Fruit fly (Drosophila melanogaster) whole organism, adult: Measurements from ENCODE around the gene Srp14.

Experiments used
- CG11617 ChIP-seq: fragments of 200-800 bp; sonication (Bioruptor generic); optimal IDR thresholded peaks from 2 replicates; lab custom pipeline; 2017; ENCODE audit warnings: mild to moderate bottlenecking, missing biosample characterization, missing genetic modification reagents, missing genetic modification characterization
- CG12768 ChIP-seq: fragments of 200-800 bp; sonication (Bioruptor generic); optimal IDR thresholded peaks from 2 replicates; lab custom pipeline; 2017; ENCODE audit warnings: missing biosample characterization, missing genetic modification characterization, mild to moderate bottlenecking, moderate library complexity, missing genetic modification reagents
- CG14711 ChIP-seq: fragments of 200-800 bp; sonication (Bioruptor generic); optimal IDR thresholded peaks from 2 replicates; lab custom pipeline; 2018; ENCODE audit warnings: missing biosample characterization, mild to moderate bottlenecking, missing genetic modification characterization, moderate library complexity
- CG1620 ChIP-seq: fragments of 200-800 bp; sonication (Bioruptor generic); optimal IDR thresholded peaks from 2 replicates; lab custom pipeline; 2016; ENCODE audit warnings: missing biosample characterization, missing genetic modification characterization
- CG33017 ChIP-seq: fragments of 200-800 bp; sonication (Bioruptor generic); optimal IDR thresholded peaks from 2 replicates; lab custom pipeline; 2018; ENCODE audit warnings: missing biosample characterization, mild to moderate bottlenecking, missing genetic modification characterization, moderate library complexity
- CG5204 ChIP-seq: fragments of 200-800 bp; sonication (Bioruptor generic); optimal IDR thresholded peaks from 2 replicates; lab custom pipeline; 2016; ENCODE audit warnings: missing biosample characterization, missing genetic modification characterization
- CG7045 ChIP-seq: fragments of 200-800 bp; sonication (Bioruptor generic); optimal IDR thresholded peaks from 2 replicates; lab custom pipeline; 2017; ENCODE audit warnings: missing biosample characterization, mild to moderate bottlenecking, missing genetic modification characterization
- CG7101 ChIP-seq: fragments of 200-800 bp; sonication (Bioruptor generic); optimal IDR thresholded peaks from 2 replicates; lab custom pipeline; 2018; ENCODE audit warnings: missing biosample characterization, mild to moderate bottlenecking, missing genetic modification characterization, moderate library complexity
- Clk ChIP-seq: fragments of 200-800 bp; sonication (Bioruptor generic); optimal IDR thresholded peaks from 2 replicates; lab custom pipeline; 2017; ENCODE audit warnings: missing biosample characterization, missing genetic modification characterization
- Crg-1 ChIP-seq: fragments of 200-800 bp; sonication (Bioruptor generic); optimal IDR thresholded peaks from 2 replicates; lab custom pipeline; 2016; ENCODE audit warnings: missing biosample characterization, missing genetic modification characterization
- Hr96 ChIP-seq: fragments of 200-800 bp; sonication (Bioruptor generic); optimal IDR thresholded peaks from 2 replicates; lab custom pipeline; 2016; ENCODE audit warnings: missing biosample characterization, missing genetic modification characterization
- Mnt ChIP-seq: fragments of 200-800 bp; sonication (Bioruptor generic); optimal IDR thresholded peaks from 2 replicates; lab custom pipeline; 2016; ENCODE audit warnings: missing biosample characterization, mild to moderate bottlenecking, missing genetic modification characterization
- bab1 ChIP-seq: fragments of 200-800 bp; sonication (Bioruptor generic); optimal IDR thresholded peaks from 3 replicates; lab custom pipeline; 2019; ENCODE audit warnings: missing biosample characterization, mild to moderate bottlenecking, missing genetic modification characterization, moderate library complexity
- cic ChIP-seq: fragments of 200-800 bp; sonication (Bioruptor generic); optimal IDR thresholded peaks from 2 replicates; lab custom pipeline; 2017; ENCODE audit warnings: missing biosample characterization, mild to moderate bottlenecking, missing genetic modification characterization, moderate library complexity
- cnc ChIP-seq, 2 experiments: fragments of >200 bp; optimal IDR thresholded peaks; 2 replicates each; lab custom pipeline; 2017
- kay ChIP-seq: fragments of 200-800 bp; sonication (Bioruptor generic); peaks from one replicate; lab custom pipeline; 2016; ENCODE audit warnings: missing biosample characterization, missing genetic modification characterization, borderline replicate concordance
- ovo ChIP-seq: fragments of 200-800 bp; sonication (Bioruptor generic); optimal IDR thresholded peaks from 2 replicates; lab custom pipeline; 2016; ENCODE audit warnings: missing biosample characterization, missing genetic modification characterization
- pad ChIP-seq: fragments of 200-800 bp; sonication (Bioruptor generic); optimal IDR thresholded peaks from 3 replicates; lab custom pipeline; 2017; ENCODE audit warnings: missing biosample characterization, missing genetic modification characterization, mild to moderate bottlenecking, moderate library complexity, missing genetic modification reagents
- tj ChIP-seq: fragments of 200-800 bp; sonication (Bioruptor generic); optimal IDR thresholded peaks from 3 replicates; lab custom pipeline; 2017; ENCODE audit warnings: missing biosample characterization, mild to moderate bottlenecking, missing genetic modification characterization, moderate library complexity
- toe ChIP-seq: fragments of 200-800 bp; sonication (Bioruptor generic); optimal IDR thresholded peaks from 2 replicates; lab custom pipeline; 2016; ENCODE audit warnings: missing biosample characterization, missing genetic modification characterization

Gene Srp14

DNA sequence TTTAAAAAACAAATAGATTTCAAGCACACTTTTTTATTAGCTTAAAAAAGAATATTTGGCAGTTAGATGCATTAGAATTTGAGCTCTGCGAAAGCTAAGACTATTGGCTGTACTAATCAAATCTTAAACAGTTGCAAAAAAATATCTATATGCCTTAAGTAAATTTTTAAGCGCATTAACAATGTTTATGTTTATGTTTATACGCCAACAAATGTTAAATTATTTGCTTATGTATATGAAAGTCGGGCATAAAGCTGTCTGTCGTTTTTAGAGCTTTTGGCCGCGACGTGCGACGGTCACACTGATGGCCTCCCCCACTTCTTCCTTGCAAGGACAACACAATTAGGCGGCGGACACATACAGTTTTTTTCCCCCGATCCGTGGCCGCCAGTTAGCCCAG is 37.7 kb downstream of the Srp14 start, which contains the start of gene CG5466:
Gene CG5466 (plus strand): TSS at position 301 of the 400 bp plus-strand sequence.
- no peak for TF ChIP-seq CG33017 (tag; lab: Kevin White, UChicago)
- TF ChIP-seq tj (GFP tag; lab: Kevin White, UChicago), result no peak
- TF ChIP-seq CG14711 (tag; lab: Kevin White, UChicago), result no peak
- no peak for TF ChIP-seq CG1620
- no peak for TF ChIP-seq Clk (GFP tag; lab: Kevin White, UChicago)
- TF ChIP-seq CG7045 (GFP tag; lab: Kevin White, UChicago), result no peak
- no peak for TF ChIP-seq toe (GFP tag; lab: Kevin White, UChicago)
- no peak for TF ChIP-seq Crg-1 (GFP tag; lab: Kevin White, UChicago)
- no peak for TF ChIP-seq CG12768 (GFP tag; lab: Kevin White, UChicago)
- TF ChIP-seq kay (GFP tag; lab: Kevin White, UChicago), result no peak
- no peak for TF ChIP-seq bab1 (GFP tag; lab: Kevin White, UChicago)

- TF ChIP-seq bab1 (GFP tag; lab: Kevin White, UChicago) (no peak), Clk (GFP tag; lab: Kevin White, UChicago) (no peak), CG12768 (GFP tag; lab: Kevin White, UChicago) (no peak), ovo (GFP tag; lab: Kevin White, UChicago) (no peak), cnc (optimal IDR thresholded peaks at IDR 0.05; lab: Kevin White, UChicago) (no peak), Crg-1 (GFP tag; lab: Kevin White, UChicago) (no peak), CG14711 (tag; lab: Kevin White, UChicago) (no peak), CG5204 (no peak), CG7101 (tag; lab: Kevin White, UChicago) (no peak), CG33017 (tag; lab: Kevin White, UChicago) (no peak), Hr96 (GFP tag; lab: Kevin White, UChicago) (no peak), CG7045 (GFP tag; lab: Kevin White, UChicago) (no peak), CG11617 (GFP tag; lab: Kevin White, UChicago) (no peak), toe (GFP tag; lab: Kevin White, UChicago) (no peak), pad (GFP tag; lab: Kevin White, UChicago) (no peak), cic (GFP tag; lab: Kevin White, UChicago) (no peak)
Observed at dm6 chr3R:20618947-20619346, 39.0 kb downstream of the Srp14 start.

dm6 chr3R:20621805-20622286 is 41.9 kb downstream of the Srp14 start, which contains the start of gene H:
Gene H (plus strand): TSS chr3R:20621938.
- peak; percentile 52 for TF ChIP-seq CG11617 (GFP tag; lab: Kevin White, UChicago)
- TF ChIP-seq CG5204, result no peak
- peak; percentile 22 for TF ChIP-seq tj (GFP tag; lab: Kevin White, UChicago)
- peak; percentile 48 for TF ChIP-seq Mnt (GFP tag; lab: Kevin White, UChicago)

DNA sequence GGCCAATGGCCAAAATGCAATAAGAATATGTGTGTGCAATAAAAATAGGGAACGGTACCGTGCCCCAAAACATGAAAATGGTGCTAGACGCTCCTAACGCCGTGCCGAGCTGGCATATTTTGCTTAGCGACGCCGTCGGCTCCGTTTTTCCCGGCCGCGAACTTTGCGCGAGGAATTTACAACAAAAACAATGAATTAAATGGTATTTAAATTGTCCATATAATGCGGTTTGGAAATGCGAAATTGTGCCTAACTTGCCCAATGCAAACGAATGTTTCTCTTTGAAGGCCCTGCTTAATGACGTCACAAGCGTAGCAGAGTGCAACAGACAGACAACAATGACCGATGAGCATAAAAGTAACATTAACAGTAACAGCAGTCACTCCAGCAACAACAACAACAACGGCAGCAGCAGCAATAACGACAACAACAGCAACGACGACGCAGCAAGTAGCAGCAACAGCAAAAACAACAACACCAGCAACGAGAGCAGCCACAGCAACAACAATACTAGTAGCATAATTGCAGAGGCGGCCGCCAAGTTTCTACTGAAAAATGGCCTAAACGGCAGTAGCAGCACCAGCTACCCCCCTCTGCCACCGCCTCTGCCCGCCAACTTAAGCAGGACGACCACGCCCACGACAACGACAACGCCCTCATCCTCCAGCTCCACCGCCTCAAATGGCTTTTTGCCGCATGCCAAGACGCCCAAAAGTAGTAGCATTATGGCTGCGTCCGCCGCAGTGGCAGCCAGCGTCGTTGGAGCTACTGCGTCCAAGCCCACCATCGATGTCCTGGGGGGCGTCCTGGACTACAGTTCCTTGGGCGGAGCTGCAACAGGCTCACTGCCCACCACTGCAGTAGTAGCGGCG is 42.6 kb downstream of the Srp14 start:
- TF ChIP-seq cnc (optimal IDR thresholded peaks at IDR 0.05; lab: Kevin White, UChicago), result no peak

dm6 chr3R:20626123-20626522 is 46.2 kb downstream of the Srp14 start:
- TF ChIP-seq CG7045 (GFP tag; lab: Kevin White, UChicago) (no peak), tj (GFP tag; lab: Kevin White, UChicago) (no peak), CG5204 (no peak), pad (GFP tag; lab: Kevin White, UChicago) (no peak), toe (GFP tag; lab: Kevin White, UChicago) (no peak), kay (GFP tag; lab: Kevin White, UChicago) (no peak), Mnt (GFP tag; lab: Kevin White, UChicago) (no peak), ovo (GFP tag; lab: Kevin White, UChicago) (no peak), CG14711 (tag; lab: Kevin White, UChicago) (no peak)
